Worm (Caenorhabditis elegans) whole organism, L1 larva: ENCODE data around the gene ecps-2.
A peak's percentile ranks its signal among the peaks of the same experiment; 100 is the strongest.

Source experiments
- F16B12.6 ChIP-seq: fragments of 150-350 bp; optimal IDR thresholded peaks from 2 replicates; lab custom pipeline; 2014; ENCODE audit warnings: missing biosample characterization, missing genetic modification characterization
- dpl-1 ChIP-seq, 3 experiments: fragments of 150-350 bp in 2 of 3; sonication (generic microtip) in 1 of 3; optimal IDR thresholded peaks; 2 replicates each; lab custom pipeline; 2014 to 2017; ENCODE audit warnings: missing biosample characterization in 3 of 3, missing genetic modification characterization in 3 of 3, missing genetic modification reagents in 3 of 3
- egl-13 ChIP-seq: sonication (generic microtip); optimal IDR thresholded peaks from 2 replicates; lab custom pipeline; 2016; ENCODE audit warnings: missing genotype, missing genetic modification reagents, missing genetic modification characterization, missing compliant biosample characterization
- irx-1 ChIP-seq: sonication (generic microtip); optimal IDR thresholded peaks from 2 replicates; lab custom pipeline; 2016; ENCODE audit warnings: missing genetic modification characterization, missing compliant biosample characterization
- vab-15 ChIP-seq: sonication (generic microtip); optimal IDR thresholded peaks from 2 replicates; lab custom pipeline; 2017; ENCODE audit warnings: missing genotype, mild to moderate bottlenecking, missing genetic modification characterization, missing compliant biosample characterization

ce11 chrIII:10415822-10416221, 27.1 kb upstream of the ecps-2 start, which contains the start of gene ymel-1:
- TF ChIP-seq egl-13 (tag; lab: Kevin White, UChicago) (no peak), irx-1 (tag; lab: Kevin White, UChicago) (no peak), dpl-1 (GFP tag; optimal IDR thresholded peaks at IDR 0.05; lab: Kevin White, UChicago) (peak in 2 of 3 experiments; percentile 11 to 33), F16B12.6 (tag; lab: Kevin White, UChicago) (no peak), vab-15 (tag; lab: Kevin White, UChicago) (no peak)
